Fruit fly (Drosophila melanogaster) whole organism, embryonic: Measurements from ENCODE around the gene Schip1.
A peak's percentile ranks its signal among the peaks of the same experiment; 100 is the strongest.

Experiments
- Antp ChIP-seq: fragments of 200-800 bp; sonication (Bioruptor generic); optimal IDR thresholded peaks from 3 replicates; lab custom pipeline; 2016; ENCODE audit warnings: missing biosample characterization, missing genetic modification characterization
- Asciz ChIP-seq: fragments of 200-800 bp; sonication (Bioruptor generic); optimal IDR thresholded peaks from 2 replicates; lab custom pipeline; 2017; ENCODE audit warnings: missing biosample characterization, mild to moderate bottlenecking, missing genetic modification characterization, missing genetic modification reagents
- CG10431 ChIP-seq: fragments of 200-800 bp; sonication (Bioruptor generic); optimal IDR thresholded peaks from 3 replicates; lab custom pipeline; 2018; ENCODE audit warnings: missing biosample characterization, mild to moderate bottlenecking, missing genetic modification characterization
- CG12391 ChIP-seq: fragments of 200-800 bp; sonication (Bioruptor generic); optimal IDR thresholded peaks from 3 replicates; lab custom pipeline; 2018; ENCODE audit warnings: missing biosample characterization, mild to moderate bottlenecking, missing genetic modification characterization, moderate library complexity
- CG12942 ChIP-seq: fragments of 200-800 bp; sonication (Bioruptor generic); optimal IDR thresholded peaks from 3 replicates; lab custom pipeline; 2016; ENCODE audit warnings: missing biosample characterization, missing genetic modification characterization
- CG14860 ChIP-seq: fragments of 200-800 bp; sonication (Bioruptor generic); IDR thresholded peaks from 3 replicates; pipeline ENCODE4 v1.3.6; 2022; ENCODE audit warnings: missing biosample characterization, missing genetic modification characterization; ENCODE audit not compliant: partially characterized antibody
- CG15479 ChIP-seq: fragments of 200-800 bp; sonication (Bioruptor generic); optimal IDR thresholded peaks from 3 replicates; lab custom pipeline; 2019; ENCODE audit warnings: missing biosample characterization, mild to moderate bottlenecking, missing genetic modification characterization, moderate library complexity
- CG16863 ChIP-seq: fragments of 200-800 bp; sonication (Bioruptor generic); optimal IDR thresholded peaks from 3 replicates; lab custom pipeline; 2016; ENCODE audit warnings: missing biosample characterization, missing genetic modification characterization
- CG18476 ChIP-seq: fragments of 200-800 bp; sonication (Bioruptor generic); optimal IDR thresholded peaks from 2 replicates; lab custom pipeline; 2016; ENCODE audit warnings: missing biosample characterization, mild to moderate bottlenecking, missing genetic modification characterization
- CG2120 ChIP-seq: fragments of 200-800 bp; sonication (Bioruptor generic); optimal IDR thresholded peaks from 3 replicates; lab custom pipeline; 2016; ENCODE audit warnings: missing biosample characterization, missing genetic modification characterization
- CG3163 ChIP-seq: fragments of 200-800 bp; sonication (Bioruptor generic); optimal IDR thresholded peaks from 3 replicates; lab custom pipeline; 2016; ENCODE audit warnings: missing biosample characterization, missing genetic modification characterization
- CG33213 ChIP-seq: fragments of 200-800 bp; sonication (Bioruptor generic); optimal IDR thresholded peaks from 3 replicates; lab custom pipeline; 2016; ENCODE audit warnings: missing biosample characterization, missing genetic modification characterization
- CG3838 ChIP-seq: fragments of 200-800 bp; sonication (Bioruptor generic); optimal IDR thresholded peaks from 3 replicates; lab custom pipeline; 2016; ENCODE audit warnings: missing biosample characterization, missing genetic modification characterization
- CG43689 ChIP-seq: fragments of 200-800 bp; sonication (Bioruptor generic); IDR thresholded peaks from 2 replicates; pipeline ENCODE4 v1.3.6; 2022; ENCODE audit warnings: missing biosample characterization, missing genetic modification characterization
- CG4404 ChIP-seq: fragments of 200-800 bp; sonication (Bioruptor generic); IDR thresholded peaks from 2 replicates; pipeline ENCODE4 v1.3.6; 2022; ENCODE audit warnings: missing biosample characterization, missing genetic modification characterization
- CG4707 ChIP-seq: fragments of 200-800 bp; sonication (Bioruptor generic); optimal IDR thresholded peaks from 2 replicates; lab custom pipeline; 2018; ENCODE audit warnings: missing biosample characterization, mild to moderate bottlenecking, missing genetic modification characterization, moderate library complexity
- CG5245 ChIP-seq: fragments of 200-800 bp; sonication (Bioruptor generic); optimal IDR thresholded peaks from 3 replicates; lab custom pipeline; 2016; ENCODE audit warnings: missing biosample characterization, missing genetic modification characterization
- CG5953 ChIP-seq: fragments of 200-800 bp; sonication (Bioruptor generic); IDR thresholded peaks from 2 replicates; pipeline ENCODE4 v1.3.6; 2022; ENCODE audit warnings: missing biosample characterization, missing genetic modification characterization
- CG8388 ChIP-seq: fragments of 200-800 bp; sonication (Bioruptor generic); optimal IDR thresholded peaks from 2 replicates; lab custom pipeline; 2019; ENCODE audit warnings: missing biosample characterization, mild to moderate bottlenecking, missing genetic modification characterization, moderate library complexity
- CoRest ChIP-seq: fragments of 200-800 bp; sonication (Bioruptor generic); optimal IDR thresholded peaks from 3 replicates; lab custom pipeline; 2018; ENCODE audit warnings: missing biosample characterization, mild to moderate bottlenecking, missing genetic modification characterization, moderate library complexity
- CrebB ChIP-seq: fragments of 200-800 bp; sonication (Bioruptor generic); optimal IDR thresholded peaks from 3 replicates; lab custom pipeline; 2018; ENCODE audit warnings: missing biosample characterization, mild to moderate bottlenecking, missing genetic modification characterization
- Dad ChIP-seq: fragments of 200-800 bp; sonication (Bioruptor generic); optimal IDR thresholded peaks from 3 replicates; lab custom pipeline; 2016; ENCODE audit warnings: missing biosample characterization, missing genetic modification characterization
- Dbx ChIP-seq: fragments of 200-800 bp; sonication (Bioruptor generic); IDR thresholded peaks from 3 replicates; pipeline ENCODE4 v1.3.6; 2022; ENCODE audit warnings: missing biosample characterization, missing genetic modification characterization
- Dp ChIP-seq: fragments of 200-800 bp; sonication (Bioruptor generic); optimal IDR thresholded peaks from 2 replicates; lab custom pipeline; 2018; ENCODE audit warnings: missing biosample characterization, mild to moderate bottlenecking, missing genetic modification characterization, moderate library complexity
- ERR ChIP-seq: fragments of 200-800 bp; sonication (Bioruptor generic); optimal IDR thresholded peaks from 2 replicates; lab custom pipeline; 2016; ENCODE audit warnings: missing biosample characterization, missing genetic modification characterization
- Fer1 ChIP-seq: fragments of 200-800 bp; sonication (Bioruptor generic); optimal IDR thresholded peaks from 2 replicates; lab custom pipeline; 2017; ENCODE audit warnings: missing biosample characterization, mild to moderate bottlenecking, missing genetic modification characterization
- Gug ChIP-seq: fragments of 200-800 bp; sonication (Bioruptor generic); IDR thresholded peaks from 4 replicates; pipeline ENCODE4 v1.3.6; 2022; ENCODE audit warnings: missing biosample characterization, missing genetic modification characterization
- HLH54F ChIP-seq: fragments of 200-800 bp; sonication (Bioruptor generic); optimal IDR thresholded peaks from 3 replicates; lab custom pipeline; 2016; ENCODE audit warnings: missing biosample characterization, missing genetic modification characterization
- Hr51 ChIP-seq, 2 experiments: fragments of 200-800 bp; sonication (Bioruptor generic); optimal IDR thresholded peaks; 2 replicates in 1 of 2; 3 replicates in 1 of 2; lab custom pipeline; 2016 to 2018; ENCODE audit warnings: missing biosample characterization in 2 of 2, missing genetic modification characterization in 2 of 2, mild to moderate bottlenecking in 1 of 2, moderate library complexity in 1 of 2
- Lim3 ChIP-seq: fragments of 200-800 bp; sonication (Bioruptor generic); IDR thresholded peaks from 2 replicates; pipeline ENCODE4 v1.3.6; 2022; ENCODE audit warnings: missing biosample characterization, missing genetic modification characterization
- Max ChIP-seq: fragments of 200-800 bp; sonication (Bioruptor generic); optimal IDR thresholded peaks from 2 replicates; lab custom pipeline; 2016; ENCODE audit warnings: missing biosample characterization, mild to moderate bottlenecking, missing genetic modification characterization
- Mrtf ChIP-seq: fragments of 200-800 bp; sonication (Bioruptor generic); IDR thresholded peaks from 3 replicates; pipeline ENCODE4 v1.3.6; 2022; ENCODE audit warnings: missing biosample characterization, missing genetic modification characterization
- NFAT ChIP-seq: fragments of 200-800 bp; sonication (Bioruptor generic); IDR thresholded peaks from 2 replicates; pipeline ENCODE4 v1.3.6; 2022; ENCODE audit warnings: missing biosample characterization, missing genetic modification characterization
- Oaz ChIP-seq: fragments of 200-800 bp; sonication (Bioruptor generic); IDR thresholded peaks from 2 replicates; pipeline ENCODE4 v1.3.6; 2022; ENCODE audit warnings: missing biosample characterization, missing genetic modification characterization
- Sox102F ChIP-seq: fragments of 200-800 bp; sonication (Bioruptor generic); optimal IDR thresholded peaks from 2 replicates; lab custom pipeline; 2018; ENCODE audit warnings: missing biosample characterization, mild to moderate bottlenecking, missing genetic modification characterization, moderate library complexity
- Xbp1 ChIP-seq: fragments of 200-800 bp; sonication (Bioruptor generic); optimal IDR thresholded peaks from 3 replicates; lab custom pipeline; 2016; ENCODE audit warnings: missing biosample characterization, mild to moderate bottlenecking, missing genetic modification characterization
- YL-1 ChIP-seq: fragments of 200-800 bp; sonication (Bioruptor generic); optimal IDR thresholded peaks from 3 replicates; lab custom pipeline; 2017; ENCODE audit warnings: missing biosample characterization, mild to moderate bottlenecking, missing genetic modification characterization
- ap ChIP-seq: fragments of 200-800 bp; sonication (Bioruptor generic); IDR thresholded peaks from 2 replicates; pipeline ENCODE4 v1.3.6; 2022; ENCODE audit warnings: missing biosample characterization, missing genetic modification characterization
- bsh ChIP-seq, 2 experiments: fragments of 200-800 bp; sonication (Bioruptor generic); optimal IDR thresholded peaks; 2 replicates each; lab custom pipeline; 2017 to 2018; ENCODE audit warnings: mild to moderate bottlenecking in 2 of 2, missing biosample characterization in 2 of 2, missing genetic modification characterization in 2 of 2, moderate library complexity in 1 of 2
- cad ChIP-seq: fragments of >200 bp; optimal IDR thresholded peaks from 2 replicates; lab custom pipeline; 2017; ENCODE audit warnings: missing biosample characterization, missing genetic modification characterization
- ems ChIP-seq: fragments of 200-800 bp; sonication (Bioruptor generic); optimal IDR thresholded peaks from 3 replicates; lab custom pipeline; 2016; ENCODE audit warnings: missing biosample characterization, missing genetic modification characterization
- eve ChIP-seq, 2 experiments: fragments of >200 bp; optimal IDR thresholded peaks; 2 replicates each; lab custom pipeline; 2017; ENCODE audit warnings: missing biosample characterization in 2 of 2, missing genetic modification characterization in 2 of 2
- fd64A ChIP-seq: fragments of 200-800 bp; sonication (Bioruptor generic); optimal IDR thresholded peaks from 3 replicates; lab custom pipeline; 2018; ENCODE audit warnings: missing biosample characterization, mild to moderate bottlenecking, missing genetic modification characterization
- gt ChIP-seq: fragments of 200-800 bp; sonication (Bioruptor generic); IDR thresholded peaks from 2 replicates; pipeline ENCODE4 v1.3.6; 2022; ENCODE audit warnings: missing biosample characterization, missing genetic modification characterization
- ken ChIP-seq: fragments of 200-800 bp; sonication (Bioruptor generic); IDR thresholded peaks from 3 replicates; pipeline ENCODE4 v1.3.6; 2022; ENCODE audit warnings: missing biosample characterization, missing genetic modification characterization
- luna ChIP-seq: fragments of 200-800 bp; sonication (Bioruptor generic); optimal IDR thresholded peaks from 2 replicates; lab custom pipeline; 2016; ENCODE audit warnings: missing biosample characterization, missing genetic modification characterization
- maf-S ChIP-seq: fragments of 200-800 bp; sonication (Bioruptor generic); optimal IDR thresholded peaks from 2 replicates; lab custom pipeline; 2016; ENCODE audit warnings: missing biosample characterization, missing genetic modification characterization
- peb ChIP-seq: fragments of 200-800 bp; sonication (Bioruptor generic); IDR thresholded peaks from 2 replicates; pipeline ENCODE4 v1.3.6; 2022; ENCODE audit warnings: missing biosample characterization, missing genetic modification characterization
- sens ChIP-seq: fragments of 200-800 bp; sonication (Bioruptor generic); peaks from one replicate; lab custom pipeline; 2016; ENCODE audit warnings: missing biosample characterization, missing genetic modification characterization
- trh ChIP-seq: fragments of 200-800 bp; sonication (Bioruptor generic); optimal IDR thresholded peaks from 2 replicates; lab custom pipeline; 2016; ENCODE audit warnings: missing biosample characterization, missing genetic modification characterization
- tx ChIP-seq: fragments of 200-800 bp; sonication (Bioruptor generic); optimal IDR thresholded peaks from 2 replicates; lab custom pipeline; 2016; ENCODE audit warnings: missing biosample characterization, missing genetic modification characterization

Gene Schip1

dm6 chr2L:10331066-10331847 lies at the start of gene Schip1, which contains the start of gene Cox10 (continued):
- no peak for TF ChIP-seq gt (GFP tag; lab: Robert Waterston, UW)
- TF ChIP-seq trh, result no peak
- TF ChIP-seq Lim3 (GFP tag; lab: Robert Waterston, UW), result no peak
- no peak for TF ChIP-seq CG33213 (GFP tag; lab: Kevin White, UChicago)
- no peak for TF ChIP-seq CG5953
- no peak for TF ChIP-seq HLH54F (GFP tag; lab: Kevin White, UChicago)
- no peak for TF ChIP-seq CG18476 (GFP tag; lab: Kevin White, UChicago)
- TF ChIP-seq peb, result no peak
- no peak for TF ChIP-seq CG12942 (GFP tag; lab: Kevin White, UChicago)
- no peak for TF ChIP-seq CG4404 (GFP tag; lab: Robert Waterston, UW)
- peak; percentile 39 for TF ChIP-seq Dp (GFP tag; lab: Kevin White, UChicago)
- TF ChIP-seq ems (GFP tag; lab: Kevin White, UChicago), result no peak
- TF ChIP-seq CG43689, result no peak
- no peak for TF ChIP-seq CG4707 (GFP tag; lab: Kevin White, UChicago)
- TF ChIP-seq CG16863 (GFP tag; lab: Kevin White, UChicago), result no peak
- peak in 1 of 2 experiments; percentile 29 for TF ChIP-seq bsh (GFP tag; optimal IDR thresholded peaks at IDR 0.05; lab: Kevin White, UChicago)
- no peak for TF ChIP-seq CrebB (tag; lab: Kevin White, UChicago)
- TF ChIP-seq Max, result no peak
- TF ChIP-seq Asciz, result no peak
- TF ChIP-seq CG3163 (GFP tag; lab: Kevin White, UChicago), result no peak
- TF ChIP-seq NFAT (GFP tag; lab: Robert Waterston, UW), result no peak
- TF ChIP-seq Mrtf (GFP tag; lab: Robert Waterston, UW), result no peak
- peak; percentile 56 for TF ChIP-seq CoRest
- TF ChIP-seq ERR (GFP tag; lab: Kevin White, UChicago), result no peak
- TF ChIP-seq CG2120, result no peak
- no peak for TF ChIP-seq CG14860
- TF ChIP-seq luna (GFP tag; lab: Kevin White, UChicago), result no peak
- no peak for TF ChIP-seq Oaz (GFP tag; lab: Robert Waterston, UW)
- no peak for TF ChIP-seq Dad (GFP tag; lab: Kevin White, UChicago)
- TF ChIP-seq YL-1 (GFP tag; lab: Kevin White, UChicago), result peak; percentile 24
- TF ChIP-seq Xbp1 (GFP tag; lab: Kevin White, UChicago), result no peak
- TF ChIP-seq Dbx (GFP tag; lab: Robert Waterston, UW), result no peak
- no peak for TF ChIP-seq Fer1 (GFP tag; lab: Kevin White, UChicago)
- TF ChIP-seq CG12391 (tag; lab: Kevin White, UChicago), result peak; percentile 72
- no peak for TF ChIP-seq CG5245 (GFP tag; lab: Kevin White, UChicago)
- TF ChIP-seq eve (GFP tag; optimal IDR thresholded peaks at IDR 0.05; lab: Kevin White, UChicago), result no peak
- TF ChIP-seq CG3838 (GFP tag; lab: Kevin White, UChicago), result no peak
- no peak for TF ChIP-seq cad (GFP tag; lab: Kevin White, UChicago)
- no peak for TF ChIP-seq fd64A (GFP tag; lab: Kevin White, UChicago)
- no peak for TF ChIP-seq CG10431 (GFP tag; lab: Kevin White, UChicago)
- no peak for TF ChIP-seq ap
- TF ChIP-seq Gug (GFP tag; lab: Robert Waterston, UW), result no peak
- no peak for TF ChIP-seq CG15479 (GFP tag; lab: Kevin White, UChicago)
- no peak for TF ChIP-seq Antp
- peak; percentile 27 for TF ChIP-seq CG8388
- no peak for TF ChIP-seq tx
- TF ChIP-seq Hr51 (GFP tag; optimal IDR thresholded peaks at IDR 0.05; lab: Kevin White, UChicago), result no peak
- peak; percentile 59 for TF ChIP-seq sens (GFP tag; lab: Kevin White, UChicago)
- TF ChIP-seq Sox102F (GFP tag; lab: Kevin White, UChicago), result no peak
- TF ChIP-seq ken (GFP tag; lab: Robert Waterston, UW), result no peak
- TF ChIP-seq maf-S (GFP tag; lab: Kevin White, UChicago), result no peak
